Fruit fly (Drosophila melanogaster): ENCODE measurements around the gene CG5377.

dm6 chr3R:22424602-22425190 lies 43.3 kb downstream of the CG5377 start, which contains the start of gene pinta:
- no peak for TF ChIP-seq Pif1B (GFP tag; optimal IDR thresholded peaks at IDR 0.05)
- TF ChIP-seq Pif1A (GFP tag; optimal IDR thresholded peaks at IDR 0.05): no peak
- TF ChIP-seq CG4496 (GFP tag; IDR thresholded peaks at IDR 0.05): no peak
- no peak for TF ChIP-seq CG13204 (GFP tag; optimal IDR thresholded peaks at IDR 0.05)
- no peak for TF ChIP-seq CG12605 (GFP tag; IDR thresholded peaks at IDR 0.05)

All from whole organism, pupa.